Worm (Caenorhabditis elegans) whole organism, late embryonic: ENCODE measurements around the gene F09F9.3.
A peak's percentile ranks its signal among the peaks of the same experiment; 100 is the strongest.

Source experiments
- ceh-24 ChIP-seq: sonication (generic microtip); optimal IDR thresholded peaks from 2 replicates; lab custom pipeline; 2016; ENCODE audit warnings: mild to moderate bottlenecking, missing genetic modification characterization, missing compliant biosample characterization
- che-1 ChIP-seq: sonication (generic microtip); optimal IDR thresholded peaks from 2 replicates; lab custom pipeline; 2016; ENCODE audit warnings: mild to moderate bottlenecking, missing genetic modification characterization, missing compliant biosample characterization
- ets-4 ChIP-seq: sonication (generic microtip); optimal IDR thresholded peaks from 2 replicates; lab custom pipeline; 2016; ENCODE audit warnings: missing genetic modification characterization, missing compliant biosample characterization
- fkh-10 ChIP-seq: fragments of 150-350 bp; optimal IDR thresholded peaks from 2 replicates; lab custom pipeline; 2014; ENCODE audit warnings: missing biosample characterization, missing genetic modification reagents, missing genetic modification characterization
- mec-3 ChIP-seq: sonication (generic microtip); optimal IDR thresholded peaks from 2 replicates; lab custom pipeline; 2016; ENCODE audit warnings: borderline replicate concordance, missing genetic modification characterization, missing compliant biosample characterization
- nhr-232 ChIP-seq: sonication (generic microtip); optimal IDR thresholded peaks from 2 replicates; lab custom pipeline; 2016; ENCODE audit warnings: missing genetic modification characterization, missing compliant biosample characterization
- pha-4 ChIP-seq: fragments of 150-350 bp; optimal IDR thresholded peaks from 2 replicates; lab custom pipeline; 2018; ENCODE audit warnings: missing biosample characterization, missing genetic modification reagents, missing genetic modification characterization
- pqm-1 ChIP-seq: sonication (generic microtip); optimal IDR thresholded peaks from 2 replicates; lab custom pipeline; 2016; ENCODE audit warnings: missing genetic modification characterization, missing compliant biosample characterization
- unc-42 ChIP-seq: sonication (generic microtip); optimal IDR thresholded peaks from 2 replicates; lab custom pipeline; 2016; ENCODE audit warnings: missing genotype, missing genetic modification characterization, missing compliant biosample characterization

DNA sequence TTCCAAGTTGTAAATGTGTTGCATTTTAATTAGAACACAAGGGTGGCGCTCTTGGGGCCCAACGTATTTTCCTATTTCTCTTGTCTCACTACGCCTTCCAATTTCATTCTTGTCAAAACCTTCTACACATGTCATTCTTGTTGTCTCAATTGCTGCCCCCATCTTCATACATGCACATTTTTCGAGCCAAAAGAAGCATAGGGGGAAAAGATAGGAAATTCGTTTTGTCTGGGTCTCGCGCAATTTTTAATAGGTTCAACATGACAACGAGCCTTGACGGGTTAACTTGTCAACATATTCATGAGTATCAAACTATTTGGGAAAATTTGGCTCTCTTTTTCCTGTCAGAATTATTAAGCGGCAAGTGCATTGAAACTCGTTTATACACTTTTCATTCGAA is 2.5 kb upstream of the F09F9.3 start:
- TF ChIP-seq fkh-10 (no peak), pha-4 (tag; lab: Kevin White, UChicago) (no peak), ets-4 (tag; lab: Kevin White, UChicago) (no peak), nhr-232 (no peak), pqm-1 (tag; lab: Kevin White, UChicago) (no peak), ceh-24 (no peak), unc-42 (peak; percentile 52), che-1 (tag; lab: Kevin White, UChicago) (no peak), mec-3 (no peak)
